Worm (Caenorhabditis elegans) whole organism, L3 larva: ENCODE data around the gene T08D10.4.

Experiments
- R02D3.7 ChIP-seq: fragments of 150-350 bp; optimal IDR thresholded peaks from 2 replicates; lab custom pipeline; 2014; ENCODE audit warnings: missing biosample characterization, missing genetic modification characterization
- ZK546.5 ChIP-seq: sonication (generic microtip); optimal IDR thresholded peaks from 2 replicates; lab custom pipeline; 2017; ENCODE audit warnings: missing biosample characterization, missing genetic modification characterization
- aly-2 ChIP-seq: fragments of 150-350 bp; optimal IDR thresholded peaks from 2 replicates; lab custom pipeline; 2014; ENCODE audit warnings: missing biosample characterization, missing genetic modification characterization
- ama-1 ChIP-seq: fragments of 150-350 bp; optimal IDR thresholded peaks from 2 replicates; lab custom pipeline; 2018
- ceh-16 ChIP-seq: sonication (generic microtip); optimal IDR thresholded peaks from 2 replicates; lab custom pipeline; 2017; ENCODE audit warnings: missing biosample characterization, missing genetic modification characterization
- ceh-28 ChIP-seq: fragments of 150-350 bp; optimal IDR thresholded peaks from 2 replicates; lab custom pipeline; 2014; ENCODE audit warnings: missing biosample characterization, missing genetic modification reagents, missing genetic modification characterization
- ceh-82 ChIP-seq: fragments of 150-350 bp; optimal IDR thresholded peaks from 2 replicates; lab custom pipeline; 2014; ENCODE audit warnings: missing biosample characterization, missing genetic modification characterization
- ceh-9 ChIP-seq: sonication (generic microtip); optimal IDR thresholded peaks from 2 replicates; lab custom pipeline; 2018; ENCODE audit warnings: missing biosample characterization, missing genetic modification characterization
- daf-12 ChIP-seq: fragments of 150-350 bp; optimal IDR thresholded peaks from 2 replicates; lab custom pipeline; 2014; ENCODE audit warnings: missing biosample characterization, missing genetic modification reagents, missing genetic modification characterization
- egl-27 ChIP-seq: sonication (generic microtip); optimal IDR thresholded peaks from 4 replicates; lab custom pipeline; 2017; ENCODE audit warnings: missing biosample characterization, missing genetic modification reagents, missing genetic modification characterization
- egl-5 ChIP-seq: fragments of 150-350 bp; optimal IDR thresholded peaks from 2 replicates; lab custom pipeline; 2017; ENCODE audit warnings: missing biosample characterization, missing genetic modification reagents, missing genetic modification characterization, inconsistent platforms
- elt-1 ChIP-seq: fragments of 150-350 bp; optimal IDR thresholded peaks from 2 replicates; lab custom pipeline; 2014; ENCODE audit warnings: missing biosample characterization, missing genetic modification characterization
- elt-3 ChIP-seq, 3 experiments: fragments of 150-350 bp in 1 of 3; sonication (generic microtip) in 2 of 3; optimal IDR thresholded peaks; 2 replicates in 2 of 3; 4 replicates in 1 of 3; lab custom pipeline; 2014 to 2017; ENCODE audit warnings: missing biosample characterization in 3 of 3, missing genetic modification characterization in 3 of 3
- fkh-10 ChIP-seq: sonication (generic microtip); optimal IDR thresholded peaks from 2 replicates; lab custom pipeline; 2017; ENCODE audit warnings: missing biosample characterization, missing genetic modification reagents, missing genetic modification characterization
- fkh-2 ChIP-seq: fragments of 150-350 bp; optimal IDR thresholded peaks from 2 replicates; lab custom pipeline; 2014; ENCODE audit warnings: missing biosample characterization, missing genetic modification reagents, missing genetic modification characterization
- fos-1 ChIP-seq: fragments of 150-350 bp; optimal IDR thresholded peaks from 2 replicates; lab custom pipeline; 2014; ENCODE audit warnings: missing biosample characterization, missing genetic modification characterization
- hmg-11 ChIP-seq: sonication (generic microtip); optimal IDR thresholded peaks from 2 replicates; lab custom pipeline; 2016; ENCODE audit warnings: missing genetic modification characterization, missing compliant biosample characterization
- jun-1 ChIP-seq: fragments of 150-350 bp; optimal IDR thresholded peaks from 2 replicates; lab custom pipeline; 2014; ENCODE audit warnings: missing biosample characterization, missing genetic modification reagents, missing genetic modification characterization
- lin-15B ChIP-seq: fragments of 150-350 bp; optimal IDR thresholded peaks from 2 replicates; lab custom pipeline; 2014; ENCODE audit warnings: missing biosample characterization, missing genetic modification characterization
- lsy-12 ChIP-seq: sonication (generic microtip); optimal IDR thresholded peaks from 2 replicates; lab custom pipeline; 2016; ENCODE audit warnings: mild to moderate bottlenecking, missing genetic modification characterization, missing compliant biosample characterization
- mml-1 ChIP-seq: fragments of 150-350 bp; sonication (generic microtip); optimal IDR thresholded peaks from 3 replicates; lab custom pipeline; 2014; ENCODE audit warnings: missing biosample characterization, missing genetic modification characterization
- nfya-1 ChIP-seq: sonication (generic microtip); optimal IDR thresholded peaks from 2 replicates; lab custom pipeline; 2017; ENCODE audit warnings: missing genetic modification characterization, mild to moderate bottlenecking, missing compliant biosample characterization, antibody characterized with exemption, moderate library complexity; ENCODE audit not compliant: insufficient read depth
- nhr-11 ChIP-seq: fragments of 150-350 bp; optimal IDR thresholded peaks from 2 replicates; lab custom pipeline; 2014; ENCODE audit warnings: missing biosample characterization, missing genetic modification characterization
- nhr-12 ChIP-seq: fragments of 150-350 bp; optimal IDR thresholded peaks from 2 replicates; lab custom pipeline; 2014; ENCODE audit warnings: missing biosample characterization, missing genetic modification characterization
- nhr-23 ChIP-seq: fragments of 150-350 bp; optimal IDR thresholded peaks from 2 replicates; lab custom pipeline; 2014; ENCODE audit warnings: missing biosample characterization, missing genetic modification reagents, missing genetic modification characterization
- nhr-237 ChIP-seq: fragments of 150-350 bp; optimal IDR thresholded peaks from 2 replicates; lab custom pipeline; 2014; ENCODE audit warnings: missing biosample characterization, missing genetic modification characterization
- nhr-43 ChIP-seq: sonication (generic microtip); optimal IDR thresholded peaks from 2 replicates; lab custom pipeline; 2016; ENCODE audit warnings: mild to moderate bottlenecking, missing genetic modification characterization, missing compliant biosample characterization; ENCODE audit not compliant: poor library complexity, severe bottlenecking
- nhr-67 ChIP-seq: fragments of 150-350 bp; optimal IDR thresholded peaks from 2 replicates; lab custom pipeline; 2014; ENCODE audit warnings: missing biosample characterization, missing genetic modification characterization
- nhr-76 ChIP-seq: fragments of 150-350 bp; sonication (generic microtip); optimal IDR thresholded peaks from 5 replicates; lab custom pipeline; 2014; ENCODE audit warnings: missing biosample characterization, missing genetic modification characterization
- nhr-77 ChIP-seq: fragments of 150-350 bp; optimal IDR thresholded peaks from 2 replicates; lab custom pipeline; 2014; ENCODE audit warnings: missing biosample characterization, missing genetic modification characterization
- pha-4 ChIP-seq: fragments of 150-350 bp; optimal IDR thresholded peaks from 2 replicates; lab custom pipeline; 2014; ENCODE audit warnings: missing biosample characterization, missing genetic modification reagents, missing genetic modification characterization
- sea-2 ChIP-seq: fragments of 150-350 bp; sonication (generic microtip); optimal IDR thresholded peaks from 4 replicates; lab custom pipeline; 2014; ENCODE audit warnings: missing biosample characterization, missing genetic modification reagents, missing genetic modification characterization
- skn-1 ChIP-seq: fragments of 150-350 bp; optimal IDR thresholded peaks from 2 replicates; lab custom pipeline; 2014; ENCODE audit warnings: missing biosample characterization, missing genetic modification characterization
- snpc-4 ChIP-seq: fragments of 150-350 bp; optimal IDR thresholded peaks from 2 replicates; lab custom pipeline; 2014; ENCODE audit warnings: missing biosample characterization, missing genetic modification characterization
- tbx-2 ChIP-seq: sonication (generic microtip); optimal IDR thresholded peaks from 2 replicates; lab custom pipeline; 2016; ENCODE audit warnings: mild to moderate bottlenecking, missing genetic modification characterization, missing compliant biosample characterization
- unc-39 ChIP-seq: sonication (generic microtip); optimal IDR thresholded peaks from 4 replicates; lab custom pipeline; 2017; ENCODE audit warnings: missing biosample characterization, missing genetic modification characterization
- zag-1 ChIP-seq: fragments of 150-350 bp; optimal IDR thresholded peaks from 2 replicates; lab custom pipeline; 2014; ENCODE audit warnings: missing biosample characterization, missing genetic modification characterization
- ztf-11 ChIP-seq: fragments of 150-350 bp; optimal IDR thresholded peaks from 2 replicates; lab custom pipeline; 2014; ENCODE audit warnings: missing biosample characterization, missing genetic modification characterization
- ztf-4 ChIP-seq: fragments of 150-350 bp; optimal IDR thresholded peaks from 2 replicates; lab custom pipeline; 2014; ENCODE audit warnings: missing biosample characterization, missing genetic modification characterization

T08D10.4 gene

ce11 chrX:11924158-11924557 lies 29.0 kb downstream of the T08D10.4 start, which contains the start of gene F55G7.1 (continued):
- TF ChIP-seq mml-1 (tag; lab: Kevin White, UChicago) (no peak), tbx-2 (tag; lab: Kevin White, UChicago) (peak; percentile 66), ztf-11 (tag; lab: Kevin White, UChicago) (no peak), zag-1 (tag; lab: Kevin White, UChicago) (no peak), ceh-9 (tag; lab: Kevin White, UChicago) (no peak), nhr-67 (no peak), nhr-11 (tag; lab: Kevin White, UChicago) (no peak), ztf-4 (tag; lab: Kevin White, UChicago) (no peak), aly-2 (tag; lab: Kevin White, UChicago) (no peak), nhr-77 (peak; percentile 82), jun-1 (tag; lab: Kevin White, UChicago) (peak; percentile 20), sea-2 (GFP tag; lab: Kevin White, UChicago) (no peak), R02D3.7 (tag; lab: Kevin White, UChicago) (no peak), pha-4 (tag; lab: Kevin White, UChicago) (no peak), ceh-16 (no peak), skn-1 (peak; percentile 19), ceh-82 (peak; percentile 43), egl-27 (tag; lab: Kevin White, UChicago) (no peak), snpc-4 (tag; lab: Kevin White, UChicago) (peak; percentile 86), egl-5 (tag; lab: Kevin White, UChicago) (no peak), nhr-12 (tag; lab: Kevin White, UChicago) (no peak), lin-15B (tag; lab: Kevin White, UChicago) (no peak)
- TF ChIP-seq, all 47 proteins: peak for 14

ce11 chrX:11920723-11921283 lies 32.3 kb downstream of the T08D10.4 start, which contains the start of gene Y62H9A.14:
Y62H9A.14 (plus strand) TSS chrX:11921233.
- TF ChIP-seq nfya-1 (no peak), hmg-11 (tag; lab: Kevin White, UChicago) (no peak), skn-1 (no peak), fos-1 (tag; lab: Kevin White, UChicago) (no peak), snpc-4 (tag; lab: Kevin White, UChicago) (no peak), nhr-12 (tag; lab: Kevin White, UChicago) (no peak), ZK546.5 (tag; lab: Kevin White, UChicago) (no peak), nhr-67 (no peak), nhr-237 (tag; lab: Kevin White, UChicago) (no peak), ceh-28 (tag; lab: Kevin White, UChicago) (no peak)

ce11 chrX:11917994-11918393 lies 35.1 kb downstream of the T08D10.4 start, which contains the start of gene Y62H9A.16:
Y62H9A.16 (plus strand) TSS chrX:11918294.
- TF ChIP-seq snpc-4 (tag; lab: Kevin White, UChicago) (no peak), skn-1 (no peak), unc-39 (no peak), R02D3.7 (tag; lab: Kevin White, UChicago) (no peak), zag-1 (tag; lab: Kevin White, UChicago) (no peak), nfya-1 (no peak), nhr-77 (no peak), nhr-76 (tag; lab: Kevin White, UChicago) (no peak), nhr-23 (no peak), ceh-82 (no peak), lsy-12 (tag; lab: Kevin White, UChicago) (no peak), nhr-67 (no peak), aly-2 (tag; lab: Kevin White, UChicago) (no peak), sea-2 (GFP tag; lab: Kevin White, UChicago) (no peak), mml-1 (tag; lab: Kevin White, UChicago) (no peak), lin-15B (tag; lab: Kevin White, UChicago) (no peak)

ce11 chrX:11916705-11917104 lies 36.4 kb downstream of the T08D10.4 start, which contains the start of gene Y62H9A.13:
Y62H9A.13 (plus strand) TSS chrX:11917005.
- TF ChIP-seq nhr-77 (no peak), jun-1 (tag; lab: Kevin White, UChicago) (no peak), elt-1 (tag; lab: Kevin White, UChicago) (no peak), daf-12 (tag; lab: Kevin White, UChicago) (no peak), fkh-2 (no peak), sea-2 (GFP tag; lab: Kevin White, UChicago) (no peak), ceh-28 (tag; lab: Kevin White, UChicago) (no peak), nhr-43 (no peak), zag-1 (tag; lab: Kevin White, UChicago) (no peak), egl-27 (tag; lab: Kevin White, UChicago) (no peak), ztf-4 (tag; lab: Kevin White, UChicago) (no peak), ztf-11 (tag; lab: Kevin White, UChicago) (no peak), nhr-76 (tag; lab: Kevin White, UChicago) (no peak), ama-1 (no peak), fkh-10 (GFP tag; lab: Kevin White, UChicago) (no peak), elt-3 (tag; optimal IDR thresholded peaks at IDR 0.05; lab: Kevin White, UChicago) (no peak)
- TF ChIP-seq, all 47 proteins: peak for 0
